Worm (Caenorhabditis elegans) whole organism, young adult: ENCODE results near the gene sre-43.
A peak's percentile ranks its signal among the peaks of the same experiment; 100 is the strongest.

Experiments
- B0261.1 ChIP-seq: sonication (generic microtip); optimal IDR thresholded peaks from 2 replicates; lab custom pipeline; 2016; ENCODE audit warnings: mild to moderate bottlenecking, missing genetic modification characterization, moderate library complexity, missing compliant biosample characterization
- B0336.3 ChIP-seq: fragments of 200-800 bp; sonication (Bioruptor generic); IDR thresholded peaks from 2 replicates; pipeline ENCODE4 v1.3.6; 2022; ENCODE audit warnings: missing genetic modification characterization, missing compliant biosample characterization
- D2030.7 ChIP-seq: fragments of 200-800 bp; sonication (Bioruptor generic); IDR thresholded peaks from 2 replicates; pipeline ENCODE4 v1.3.6; 2022; ENCODE audit warnings: missing genetic modification reagents, missing genetic modification characterization, missing compliant biosample characterization
- F22D6.2 ChIP-seq: sonication (generic microtip); optimal IDR thresholded peaks from 2 replicates; lab custom pipeline; 2016; ENCODE audit warnings: mild to moderate bottlenecking, missing genetic modification characterization, missing compliant biosample characterization
- F33H1.4 ChIP-seq: fragments of 200-800 bp; sonication (Bioruptor generic); IDR thresholded peaks from 2 replicates; pipeline ENCODE4 v1.3.6; 2022; ENCODE audit warnings: missing genetic modification reagents, missing genetic modification characterization, missing compliant biosample characterization
- F37B4.10 ChIP-seq: fragments of 200-800 bp; sonication (Bioruptor generic); IDR thresholded peaks from 2 replicates; pipeline ENCODE4 v1.3.6; 2022; ENCODE audit warnings: missing genetic modification characterization, missing compliant biosample characterization
- F49E8.2 ChIP-seq: sonication (generic microtip); optimal IDR thresholded peaks from 3 replicates; lab custom pipeline; 2017; ENCODE audit warnings: missing genetic modification characterization, mild to moderate bottlenecking, missing compliant biosample characterization, antibody characterized with exemption, moderate library complexity; ENCODE audit not compliant: insufficient read depth
- F52B5.7 ChIP-seq: sonication (generic microtip); optimal IDR thresholded peaks from 2 replicates; lab custom pipeline; 2016; ENCODE audit warnings: mild to moderate bottlenecking, missing genetic modification characterization, missing compliant biosample characterization
- F55B11.4 ChIP-seq: sonication (generic microtip); optimal IDR thresholded peaks from 2 replicates; lab custom pipeline; 2016; ENCODE audit warnings: missing compliant biosample characterization, missing genetic modification characterization, borderline replicate concordance; ENCODE audit not compliant: insufficient read depth
- F57C9.4 ChIP-seq: sonication (generic microtip); optimal IDR thresholded peaks from 2 replicates; lab custom pipeline; 2017; ENCODE audit warnings: mild to moderate bottlenecking, missing genetic modification characterization, missing compliant biosample characterization
- K11D2.4 ChIP-seq: fragments of 200-800 bp; sonication (Bioruptor generic); IDR thresholded peaks from 2 replicates; pipeline ENCODE4 v1.3.6; 2022; ENCODE audit warnings: missing genetic modification reagents, missing genetic modification characterization, missing compliant biosample characterization
- Y67H2A.10 ChIP-seq: fragments of 200-800 bp; sonication (Bioruptor generic); conservative IDR thresholded peaks from 2 replicates; pipeline ENCODE4 v1.3.6; 2022; ENCODE audit warnings: missing genetic modification reagents, missing genetic modification characterization, missing compliant biosample characterization
- akir-1 ChIP-seq: fragments of 200-800 bp; sonication (Bioruptor generic); optimal IDR thresholded peaks from 2 replicates; lab custom pipeline; 2018; ENCODE audit warnings: mild to moderate bottlenecking, missing genetic modification characterization, moderate library complexity, missing compliant biosample characterization
- aptf-3 ChIP-seq: fragments of 200-800 bp; sonication (Bioruptor generic); IDR thresholded peaks from 2 replicates; pipeline ENCODE4 v1.3.6; 2022; ENCODE audit warnings: missing genetic modification characterization, missing compliant biosample characterization
- atf-7 ChIP-seq: sonication (generic microtip); optimal IDR thresholded peaks from 2 replicates; lab custom pipeline; 2017; ENCODE audit warnings: mild to moderate bottlenecking, missing genetic modification characterization, missing compliant biosample characterization
- athp-1 ChIP-seq: sonication (generic microtip); optimal IDR thresholded peaks from 2 replicates; lab custom pipeline; 2017; ENCODE audit warnings: mild to moderate bottlenecking, missing genetic modification characterization, missing compliant biosample characterization
- attf-3 ChIP-seq: fragments of 200-800 bp; sonication (Bioruptor generic); conservative IDR thresholded peaks from 2 replicates; pipeline ENCODE4 v1.3.6; 2022; ENCODE audit warnings: missing genetic modification reagents, missing genetic modification characterization, missing compliant biosample characterization
- bed-1 ChIP-seq: fragments of 200-800 bp; sonication (Bioruptor generic); IDR thresholded peaks from 2 replicates; pipeline ENCODE4 v1.3.6; 2022; ENCODE audit warnings: missing genetic modification reagents, missing genetic modification characterization, missing compliant biosample characterization
- cebp-1 ChIP-seq, 2 experiments: fragments of 200-800 bp in 1 of 2; sonication (Bioruptor generic) in 1 of 2; sonication (generic microtip) in 1 of 2; IDR thresholded peaks in 1 of 2; optimal IDR thresholded peaks in 1 of 2; 2 replicates each; pipeline versions ENCODE4 v1.3.6 to Lab custom; 2017 to 2022; ENCODE audit warnings: missing compliant biosample characterization in 2 of 2, missing genetic modification characterization in 2 of 2, mild to moderate bottlenecking in 1 of 2, missing genetic modification reagents in 1 of 2, moderate library complexity in 1 of 2
- ceh-100 ChIP-seq: fragments of 200-800 bp; sonication (Bioruptor generic); IDR thresholded peaks from 2 replicates; pipeline ENCODE4 v1.3.6; 2022; ENCODE audit warnings: missing genetic modification reagents, missing genetic modification characterization, missing compliant biosample characterization
- ceh-58 ChIP-seq: fragments of 200-800 bp; sonication (Bioruptor generic); IDR thresholded peaks from 2 replicates; pipeline ENCODE4 v1.3.6; 2022; ENCODE audit warnings: missing genetic modification characterization, missing compliant biosample characterization
- ceh-79 ChIP-seq: sonication (generic microtip); optimal IDR thresholded peaks from 2 replicates; lab custom pipeline; 2017; ENCODE audit warnings: mild to moderate bottlenecking, missing genetic modification characterization, missing compliant biosample characterization
- chd-7 ChIP-seq: sonication (generic microtip); optimal IDR thresholded peaks from 2 replicates; lab custom pipeline; 2016; ENCODE audit warnings: mild to moderate bottlenecking, missing genetic modification characterization, moderate library complexity, missing compliant biosample characterization
- dox-1 ChIP-seq: fragments of 200-800 bp; sonication (Bioruptor generic); IDR thresholded peaks from 2 replicates; pipeline ENCODE4 v1.3.6; 2022; ENCODE audit warnings: missing genetic modification reagents, missing genetic modification characterization, missing compliant biosample characterization
- egl-44 ChIP-seq: fragments of 200-800 bp; sonication (Bioruptor generic); IDR thresholded peaks from 2 replicates; pipeline ENCODE4 v1.3.6; 2022; ENCODE audit warnings: missing genetic modification reagents, missing genetic modification characterization, missing compliant biosample characterization
- hlh-26 ChIP-seq: fragments of 200-800 bp; sonication (Bioruptor generic); conservative IDR thresholded peaks from 2 replicates; pipeline ENCODE4 v1.3.6; 2022; ENCODE audit warnings: missing genetic modification reagents, missing genetic modification characterization, missing compliant biosample characterization
- hmg-1.2 ChIP-seq: fragments of 200-800 bp; sonication (Bioruptor generic); IDR thresholded peaks from 2 replicates; pipeline ENCODE4 v1.3.6; 2022; ENCODE audit warnings: missing genetic modification reagents, missing genetic modification characterization, missing compliant biosample characterization
- lag-1 ChIP-seq: fragments of 200-800 bp; sonication (Bioruptor generic); IDR thresholded peaks from 2 replicates; pipeline ENCODE4 v1.3.6; 2022; ENCODE audit warnings: missing genetic modification reagents, missing genetic modification characterization, missing compliant biosample characterization
- let-526 ChIP-seq: fragments of 200-800 bp; sonication (Bioruptor generic); IDR thresholded peaks from 2 replicates; pipeline ENCODE4 v1.3.6; 2022; ENCODE audit warnings: missing genetic modification reagents, missing genetic modification characterization, missing compliant biosample characterization
- let-607 ChIP-seq, 2 experiments: fragments of 200-800 bp in 1 of 2; sonication (Bioruptor generic) in 1 of 2; sonication (generic microtip) in 1 of 2; optimal IDR thresholded peaks; 2 replicates each; lab custom pipeline; 2016 to 2018; ENCODE audit warnings: mild to moderate bottlenecking in 2 of 2, missing compliant biosample characterization in 2 of 2, missing genetic modification characterization in 2 of 2, moderate library complexity in 2 of 2, missing genotype in 1 of 2
- mcd-1 ChIP-seq: fragments of 200-800 bp; sonication (Bioruptor generic); IDR thresholded peaks from 2 replicates; pipeline ENCODE4 v1.3.6; 2022; ENCODE audit warnings: missing genetic modification reagents, missing genetic modification characterization, missing compliant biosample characterization
- nfyb-1 ChIP-seq: fragments of 200-800 bp; sonication (Bioruptor generic); IDR thresholded peaks from 2 replicates; pipeline ENCODE4 v1.3.6; 2022; ENCODE audit warnings: missing genetic modification reagents, missing genetic modification characterization, missing compliant biosample characterization
- nhr-80 ChIP-seq: sonication (generic microtip); optimal IDR thresholded peaks from 2 replicates; lab custom pipeline; 2016; ENCODE audit warnings: missing genetic modification characterization, missing compliant biosample characterization
- nhr-90 ChIP-seq: sonication (generic microtip); optimal IDR thresholded peaks from 2 replicates; lab custom pipeline; 2016; ENCODE audit warnings: missing genotype, mild to moderate bottlenecking, missing genetic modification characterization, missing compliant biosample characterization
- pbrm-1 ChIP-seq: fragments of 200-800 bp; sonication (Bioruptor generic); IDR thresholded peaks from 2 replicates; pipeline ENCODE4 v1.3.6; 2022; ENCODE audit warnings: missing genetic modification reagents, missing genetic modification characterization, missing compliant biosample characterization
- rcor-1 ChIP-seq: fragments of 200-800 bp; sonication (Bioruptor generic); IDR thresholded peaks from 2 replicates; pipeline ENCODE4 v1.3.6; 2022; ENCODE audit warnings: missing genetic modification reagents, missing genetic modification characterization, missing compliant biosample characterization
- rec-8 ChIP-seq, 2 experiments: sonication (generic microtip); optimal IDR thresholded peaks; 2 replicates each; lab custom pipeline; 2016; ENCODE audit warnings: mild to moderate bottlenecking in 2 of 2, missing genetic modification characterization in 2 of 2, missing genetic modification reagents in 2 of 2, missing genotype in 2 of 2, missing biosample characterization in 1 of 2, missing compliant biosample characterization in 1 of 2, moderate library complexity in 1 of 2
- rpc-1 ChIP-seq, 2 experiments: fragments of 150-350 bp in 1 of 2; sonication (generic microtip) in 1 of 2; optimal IDR thresholded peaks; 2 replicates each; lab custom pipeline; 2014 to 2018; ENCODE audit warnings: missing biosample characterization in 1 of 2, missing genetic modification characterization in 1 of 2, missing genetic modification reagents in 1 of 2, missing genotype in 1 of 2
- sea-2 ChIP-seq: fragments of 200-800 bp; sonication (Bioruptor generic); IDR thresholded peaks from 2 replicates; pipeline ENCODE4 v1.3.6; 2022; ENCODE audit warnings: missing genetic modification characterization, missing compliant biosample characterization
- snpc-1.3 ChIP-seq: sonication (generic microtip); optimal IDR thresholded peaks from 2 replicates; lab custom pipeline; 2017; ENCODE audit warnings: missing genetic modification characterization, mild to moderate bottlenecking, missing compliant biosample characterization, antibody characterized with exemption, moderate library complexity, missing genotype, missing genetic modification reagents; ENCODE audit not compliant: insufficient read depth
- tbp1 ChIP-seq: fragments of 200-800 bp; sonication (Bioruptor generic); optimal IDR thresholded peaks from 2 replicates; lab custom pipeline; 2018; ENCODE audit warnings: mild to moderate bottlenecking, missing genetic modification characterization, missing compliant biosample characterization
- zim-3 ChIP-seq: sonication (generic microtip); optimal IDR thresholded peaks from 2 replicates; lab custom pipeline; 2017; ENCODE audit warnings: mild to moderate bottlenecking, missing genetic modification characterization, moderate library complexity, missing compliant biosample characterization
- ztf-22 ChIP-seq: fragments of 200-800 bp; sonication (Bioruptor generic); optimal IDR thresholded peaks from 2 replicates; lab custom pipeline; 2018; ENCODE audit warnings: mild to moderate bottlenecking, missing genetic modification characterization, moderate library complexity, missing compliant biosample characterization
- ztf-25 ChIP-seq: fragments of 200-800 bp; sonication (Bioruptor generic); IDR thresholded peaks from 2 replicates; pipeline ENCODE4 v1.3.6; 2022; ENCODE audit warnings: missing genetic modification reagents, missing genetic modification characterization, missing compliant biosample characterization
- ztf-26 ChIP-seq: sonication (generic microtip); optimal IDR thresholded peaks from 2 replicates; lab custom pipeline; 2017; ENCODE audit warnings: missing genetic modification characterization, missing compliant biosample characterization

sre-43 gene

DNA sequence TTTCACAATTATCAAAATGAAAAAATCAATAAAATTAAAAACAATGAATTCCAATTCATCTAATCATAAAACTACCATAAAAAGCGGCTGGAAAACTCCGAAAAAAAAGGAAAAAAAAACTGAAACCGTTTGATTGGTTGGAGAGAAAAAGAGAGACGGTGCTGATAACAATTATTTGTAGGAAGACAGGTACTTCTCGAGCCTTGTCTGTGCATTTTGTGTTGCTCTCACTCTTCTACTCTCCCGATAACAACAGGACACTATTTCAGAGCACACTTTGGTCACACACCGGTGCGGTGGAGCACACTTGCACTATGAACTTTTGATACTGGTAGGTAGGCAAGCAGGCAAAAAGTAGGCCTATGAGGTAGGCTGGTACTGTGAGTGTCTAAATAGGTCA lies 12.3 kb downstream of the sre-43 start (continued):
- TF ChIP-seq chd-7 (tag; lab: Kevin White, UChicago) (peak; percentile 3), zim-3 (tag; lab: Kevin White, UChicago) (no peak), B0261.1 (tag; lab: Kevin White, UChicago) (no peak), lag-1 (GFP tag; lab: Robert Waterston, UW) (no peak), cebp-1 (GFP tag; IDR thresholded peaks at IDR 0.05; lab: Robert Waterston, UW) (peak; percentile 40; the same call in 1 of the 2 replicates), cebp-1 (tag; optimal IDR thresholded peaks at IDR 0.05; lab: Kevin White, UChicago) (peak; percentile 48), hmg-1.2 (no peak), let-607 (tag; optimal IDR thresholded peaks at IDR 0.05; lab: Kevin White, UChicago) (no peak), mcd-1 (GFP tag; lab: Robert Waterston, UW) (peak; percentile 62), D2030.7 (GFP tag; lab: Robert Waterston, UW) (no peak), ceh-58 (GFP tag; lab: Robert Waterston, UW) (no peak), nfyb-1 (GFP tag; lab: Robert Waterston, UW) (peak; percentile 81), ztf-22 (GFP tag; lab: Kevin White, UChicago) (peak; percentile 40), dox-1 (GFP tag; lab: Robert Waterston, UW) (peak; percentile 62; the same call in 1 of the 2 replicates)

DNA sequence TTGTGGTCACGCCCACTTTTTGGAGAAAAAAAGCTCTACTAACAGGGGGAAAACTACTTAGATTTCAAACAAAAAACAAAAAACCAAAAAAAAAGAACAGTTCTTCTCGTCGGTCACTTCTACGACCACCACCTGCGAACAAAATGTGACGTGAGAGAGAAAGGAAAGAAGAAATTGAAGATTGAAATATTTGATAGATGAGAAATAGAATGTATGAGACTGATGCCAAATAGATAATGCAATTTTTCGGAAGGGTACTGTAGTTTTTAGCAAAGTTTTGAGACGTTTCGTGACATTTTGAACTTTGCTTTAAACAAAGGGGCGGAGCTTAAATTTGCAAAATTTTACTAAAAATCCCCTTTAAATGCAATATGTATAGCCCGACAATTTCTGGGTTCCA lies 13.9 kb downstream of the sre-43 start:
- TF ChIP-seq ztf-25 (GFP tag; lab: Robert Waterston, UW): no peak
- TF ChIP-seq nhr-80 (tag; lab: Kevin White, UChicago): peak; percentile 22

DNA sequence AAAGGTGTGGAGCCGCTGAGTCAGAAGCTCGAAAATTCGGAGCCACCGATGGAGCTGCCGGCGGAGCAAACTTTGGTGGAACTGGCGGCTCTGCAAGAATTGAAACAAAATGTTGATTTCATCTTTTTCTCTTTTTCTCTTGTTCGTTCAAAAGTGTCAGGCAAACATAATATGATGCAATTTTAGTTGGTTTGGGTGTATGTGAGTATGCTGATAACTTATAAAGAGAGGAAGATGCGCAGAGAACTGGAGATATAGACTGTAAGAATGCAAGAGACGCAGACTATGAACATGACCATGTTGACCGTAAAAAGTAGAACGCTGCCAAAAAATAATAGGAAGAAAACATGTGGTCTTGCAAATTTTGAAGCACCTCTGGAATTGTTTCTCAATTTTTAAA lies 14.8 kb downstream of the sre-43 start:
- TF ChIP-seq F57C9.4 (tag; lab: Kevin White, UChicago) (no peak), tbp1 (peak; percentile 19), pbrm-1 (GFP tag; lab: Robert Waterston, UW) (no peak), snpc-1.3 (tag; lab: Kevin White, UChicago) (no peak), nhr-90 (tag; lab: Kevin White, UChicago) (no peak), K11D2.4 (GFP tag; lab: Robert Waterston, UW) (no peak), aptf-3 (GFP tag; lab: Robert Waterston, UW) (no peak), rec-8 (tag; optimal IDR thresholded peaks at IDR 0.05; lab: Kevin White, UChicago) (no peak), attf-3 (no peak), ceh-100 (GFP tag; lab: Robert Waterston, UW) (no peak), ztf-26 (tag; lab: Kevin White, UChicago) (peak; percentile 60), F52B5.7 (no peak), Y67H2A.10 (GFP tag; lab: Robert Waterston, UW) (no peak), let-526 (GFP tag; lab: Robert Waterston, UW) (no peak), F37B4.10 (no peak), atf-7 (tag; lab: Kevin White, UChicago) (no peak), akir-1 (no peak), bed-1 (GFP tag; lab: Robert Waterston, UW) (no peak), F22D6.2 (tag; lab: Kevin White, UChicago) (no peak), egl-44 (GFP tag; lab: Robert Waterston, UW) (no peak), rcor-1 (GFP tag; lab: Robert Waterston, UW) (no peak), B0336.3 (GFP tag; lab: Robert Waterston, UW) (no peak), ceh-79 (tag; lab: Kevin White, UChicago) (no peak), sea-2 (no peak), athp-1 (no peak), rpc-1 (optimal IDR thresholded peaks at IDR 0.05; lab: Kevin White, UChicago) (no peak), rpc-1 (tag; optimal IDR thresholded peaks at IDR 0.05; lab: Kevin White, UChicago) (no peak), hmg-1.2 (peak; percentile 61), F33H1.4 (GFP tag; lab: Robert Waterston, UW) (no peak), F55B11.4 (tag; lab: Kevin White, UChicago) (no peak), F49E8.2 (tag; lab: Kevin White, UChicago) (no peak), hlh-26 (GFP tag; lab: Robert Waterston, UW) (no peak), B0261.1 (tag; lab: Kevin White, UChicago) (no peak)
